Worm (Caenorhabditis elegans) whole organism, young adult: ENCODE results near the gene Y116A8C.463.

Source experiments
- F57C9.4 ChIP-seq: sonication (generic microtip); optimal IDR thresholded peaks from 2 replicates; lab custom pipeline; 2017; ENCODE audit warnings: mild to moderate bottlenecking, missing genetic modification characterization, missing compliant biosample characterization
- ama-1 ChIP-seq, 3 experiments: fragments of 150-350 bp in 1 of 3; sonication (generic microtip) in 2 of 3; optimal IDR thresholded peaks; 2 replicates each; lab custom pipeline; 2014 to 2018; ENCODE audit warnings: missing biosample characterization in 2 of 3, missing genetic modification characterization in 2 of 3, missing genetic modification reagents in 2 of 3
- atf-7 ChIP-seq: sonication (generic microtip); optimal IDR thresholded peaks from 2 replicates; lab custom pipeline; 2017; ENCODE audit warnings: mild to moderate bottlenecking, missing genetic modification characterization, missing compliant biosample characterization
- dpff-1 ChIP-seq: sonication (generic microtip); optimal IDR thresholded peaks from 2 replicates; lab custom pipeline; 2017; ENCODE audit warnings: mild to moderate bottlenecking, missing genetic modification characterization, missing compliant biosample characterization
- efl-1 ChIP-seq: fragments of 150-350 bp; optimal IDR thresholded peaks from 2 replicates; lab custom pipeline; 2014; ENCODE audit warnings: missing biosample characterization, missing genetic modification reagents, missing genetic modification characterization
- let-526 ChIP-seq: fragments of 200-800 bp; sonication (Bioruptor generic); IDR thresholded peaks from 2 replicates; pipeline ENCODE4 v1.3.6; 2022; ENCODE audit warnings: missing genetic modification reagents, missing genetic modification characterization, missing compliant biosample characterization
- lin-35 ChIP-seq, 3 experiments: fragments of 150-350 bp in 2 of 3; sonication (generic microtip) in 1 of 3; optimal IDR thresholded peaks; 2 replicates each; lab custom pipeline; 2014 to 2018; ENCODE audit warnings: missing biosample characterization in 3 of 3, missing genetic modification characterization in 3 of 3, missing genetic modification reagents in 3 of 3
- somi-1 ChIP-seq: fragments of 200-800 bp; sonication (Bioruptor generic); optimal IDR thresholded peaks from 2 replicates; lab custom pipeline; 2018; ENCODE audit warnings: mild to moderate bottlenecking, missing genetic modification characterization, missing compliant biosample characterization
- ztf-6 ChIP-seq: fragments of 200-800 bp; sonication (Bioruptor generic); IDR thresholded peaks from 2 replicates; pipeline ENCODE4 v1.3.6; 2022; ENCODE audit warnings: missing genetic modification reagents, missing genetic modification characterization, missing compliant biosample characterization

DNA sequence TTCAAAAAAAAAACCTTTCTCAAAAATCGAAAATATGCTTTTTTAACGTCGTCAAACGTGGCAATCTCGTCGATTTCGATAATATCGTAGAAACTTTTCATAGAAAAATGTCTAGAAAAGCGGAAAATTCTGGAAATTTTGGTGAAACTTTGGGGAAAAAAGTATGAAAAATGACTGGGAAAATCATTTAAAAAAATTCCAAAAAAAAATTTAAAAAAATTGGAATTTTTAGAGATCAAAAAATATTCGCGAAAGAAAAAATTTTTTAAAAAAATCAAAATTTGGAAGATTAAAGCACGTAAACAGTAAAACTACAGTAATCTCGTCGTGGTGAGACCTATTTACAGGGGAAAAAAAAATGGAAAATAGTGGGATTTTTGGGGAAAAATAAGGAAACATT is 19.5 kb downstream of the Y116A8C.463 start, which contains the start of gene Y116A8C.10:
- TF ChIP-seq ama-1 (optimal IDR thresholded peaks at IDR 0.05; lab: Kevin White, UChicago) (no peak), ama-1 (GFP tag; optimal IDR thresholded peaks at IDR 0.05; lab: Kevin White, UChicago) (no peak), let-526 (no peak), dpff-1 (tag; lab: Kevin White, UChicago) (no peak), ztf-6 (GFP tag; lab: Robert Waterston, UW) (no peak), atf-7 (tag; lab: Kevin White, UChicago) (no peak), lin-35 (GFP tag; optimal IDR thresholded peaks at IDR 0.05; lab: Kevin White, UChicago) (no peak), somi-1 (GFP tag; lab: Kevin White, UChicago) (no peak), F57C9.4 (no peak), efl-1 (GFP tag; lab: Kevin White, UChicago) (no peak)
